Fruit fly (Drosophila melanogaster): ENCODE results near the gene EMC2B.

The EMC2B gene

DNA sequence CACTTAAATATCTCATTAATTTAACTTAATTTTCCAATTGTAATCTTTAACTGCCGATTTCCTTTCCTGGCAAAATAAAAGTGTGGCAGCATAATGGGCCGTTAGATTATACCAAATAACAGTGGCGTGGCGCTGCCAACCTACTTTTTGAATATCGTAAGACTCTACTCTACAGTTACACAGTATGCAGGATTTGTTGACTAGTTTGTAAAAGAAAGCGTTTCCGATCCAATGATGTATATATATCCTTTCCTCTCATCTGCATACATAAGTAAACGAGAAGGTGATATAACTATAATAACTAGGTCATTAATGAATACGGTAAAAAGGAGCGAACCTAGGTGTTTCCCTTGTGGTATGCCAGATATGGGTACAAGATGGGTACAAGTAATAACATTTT is at the start of gene EMC2B (continued):
- TF ChIP-seq CG1529 (GFP tag; optimal IDR thresholded peaks at IDR 0.05) (no peak), CG18011 (GFP tag; optimal IDR thresholded peaks at IDR 0.05) (no peak), H2.0 (GFP tag; IDR thresholded peaks at IDR 0.05) (no peak), Hand (GFP tag; optimal IDR thresholded peaks at IDR 0.05) (no peak), sd (tag; optimal IDR thresholded peaks at IDR 0.05) (no peak), slou (GFP tag; optimal IDR thresholded peaks at IDR 0.05) (no peak), klu (GFP tag; IDR thresholded peaks at IDR 0.05) (no peak), croc (GFP tag; conservative IDR thresholded peaks at IDR 0.05) (no peak), insv (GFP tag; optimal IDR thresholded peaks at IDR 0.05) (peak in 1 of 2 experiments; percentile 52), ind (GFP tag; optimal IDR thresholded peaks at IDR 0.05) (peak; percentile 36), caup (GFP tag; optimal IDR thresholded peaks at IDR 0.05; ENCODE audit: severe bottlenecking) (no peak), kay (GFP tag; optimal IDR thresholded peaks at IDR 0.05) (no peak), CG10267 (tag; optimal IDR thresholded peaks at IDR 0.05) (peak; percentile 29), CG12236 (GFP tag; optimal IDR thresholded peaks at IDR 0.05) (no peak), dmrt11E (tag; optimal IDR thresholded peaks at IDR 0.05) (peak; percentile 29), unc-4 (GFP tag; IDR thresholded peaks at IDR 0.05; ENCODE audit: partially characterized antibody) (no peak), CG11093 (GFP tag; IDR thresholded peaks at IDR 0.05) (no peak), CG13287 (GFP tag; IDR thresholded peaks at IDR 0.05; ENCODE audit: partially characterized antibody) (no peak), Hey (tag; optimal IDR thresholded peaks at IDR 0.05) (no peak), phol (tag; optimal IDR thresholded peaks at IDR 0.05) (peak; percentile 27), CG16863 (GFP tag; optimal IDR thresholded peaks at IDR 0.05) (no peak), hkb (optimal IDR thresholded peaks at IDR 0.05) (no peak), hkb (GFP tag; IDR thresholded peaks at IDR 0.05) (no peak), CG7357 (GFP tag; IDR thresholded peaks at IDR 0.05) (no peak), chinmo (GFP tag; IDR thresholded peaks at IDR 0.05; ENCODE audit: partially characterized antibody) (no peak), Bteb2 (GFP tag; optimal IDR thresholded peaks at IDR 0.05) (peak; percentile 10), CG10543 (GFP tag; optimal IDR thresholded peaks at IDR 0.05) (no peak), usp (GFP tag; optimal IDR thresholded peaks at IDR 0.05) (no peak), CG11085 (GFP tag; IDR thresholded peaks at IDR 0.05) (no peak), CG2678 (tag; optimal IDR thresholded peaks at IDR 0.05) (peak; percentile 46), Doc3 (GFP tag; IDR thresholded peaks at IDR 0.05; ENCODE audit: partially characterized antibody) (no peak), CG7963 (GFP tag; IDR thresholded peaks at IDR 0.05; ENCODE audit: partially characterized antibody) (no peak), CG14710 (tag; optimal IDR thresholded peaks at IDR 0.05) (peak; percentile 40), CkIIα-i1 (GFP tag; IDR thresholded peaks at IDR 0.05) (no peak), az2 (GFP tag; optimal IDR thresholded peaks at IDR 0.05) (no peak), CG8944 (GFP tag; optimal IDR thresholded peaks at IDR 0.05) (peak; percentile 1), fd64A (GFP tag; optimal IDR thresholded peaks at IDR 0.05) (no peak), HmgZ (tag; optimal IDR thresholded peaks at IDR 0.05) (peak; percentile 52), Hr39 (optimal IDR thresholded peaks at IDR 0.05) (no peak), CG8388 (GFP tag; optimal IDR thresholded peaks at IDR 0.05) (peak; percentile 14), zfh1 (GFP tag; IDR thresholded peaks at IDR 0.05) (no peak), Eip74EF (GFP tag; optimal IDR thresholded peaks at IDR 0.05) (no peak), twi (tag; optimal IDR thresholded peaks at IDR 0.05) (no peak), Hr3 (GFP tag; optimal IDR thresholded peaks at IDR 0.05) (peak; percentile 39), dimm (GFP tag; IDR thresholded peaks at IDR 0.05) (no peak), sc (optimal IDR thresholded peaks at IDR 0.05) (no peak), sc (GFP tag; optimal IDR thresholded peaks at IDR 0.05) (no peak), Lim3 (GFP tag; IDR thresholded peaks at IDR 0.05) (no peak), Lpt (GFP tag; optimal IDR thresholded peaks at IDR 0.05) (no peak), ato (GFP tag; IDR thresholded peaks at IDR 0.05; ENCODE audit: partially characterized antibody) (no peak), CG12659 (GFP tag; optimal IDR thresholded peaks at IDR 0.05) (peak; percentile 65), CG4730 (GFP tag; IDR thresholded peaks at IDR 0.05) (no peak)
